Worm (Caenorhabditis elegans): ENCODE data around the gene sws-1.

DNA sequence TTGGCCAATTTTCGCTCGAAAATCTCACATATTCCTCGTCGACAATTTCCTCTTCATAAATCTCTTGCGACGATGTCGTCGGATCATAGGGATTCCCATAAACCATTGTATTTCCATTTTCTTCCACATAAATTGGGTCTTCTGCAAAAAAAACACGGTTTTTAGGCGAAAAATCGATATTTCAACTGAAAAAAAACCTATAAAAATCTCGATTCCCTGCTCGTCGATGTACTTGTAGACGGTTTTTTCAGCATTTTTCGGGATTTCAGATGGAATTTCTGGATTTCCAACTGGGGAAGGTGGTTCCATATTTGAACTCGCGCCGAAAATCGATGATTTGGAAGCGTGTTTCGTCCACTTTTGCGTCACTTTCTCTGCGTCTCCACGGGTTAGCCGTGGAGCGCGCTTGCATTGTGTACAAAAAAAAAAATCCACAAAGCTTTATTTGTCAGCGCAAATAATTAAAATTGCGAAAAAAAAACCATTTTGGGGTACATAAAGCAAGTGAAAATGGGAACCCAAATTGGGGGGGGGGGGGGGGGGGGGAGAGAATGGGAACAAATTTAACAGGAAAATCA, 13.7 kb downstream of the sws-1 start, which contains the start of gene Y39B6A.43:
- TF ChIP-seq unc-130 (tag; optimal IDR thresholded peaks at IDR 0.05) (peak; percentile 86), aly-2 (tag; optimal IDR thresholded peaks at IDR 0.05) (peak; percentile 66)

Data from whole organism, L1 larva.